Fruit fly (Drosophila melanogaster): ENCODE results near the gene htt.

dm6 chr3R:28654596-28654995 is 41.4 kb upstream of the htt start:
- TF ChIP-seq pad (GFP tag; optimal IDR thresholded peaks at IDR 0.05): no peak
- no peak for TF ChIP-seq CG11617 (GFP tag; optimal IDR thresholded peaks at IDR 0.05)
- no peak for TF ChIP-seq CG12768 (GFP tag; optimal IDR thresholded peaks at IDR 0.05)
- no peak for TF ChIP-seq CG7101 (tag; optimal IDR thresholded peaks at IDR 0.05)
- TF ChIP-seq ovo (GFP tag; optimal IDR thresholded peaks at IDR 0.05): no peak
- TF ChIP-seq CG1620 (GFP tag; optimal IDR thresholded peaks at IDR 0.05): no peak
- TF ChIP-seq Clk (GFP tag; optimal IDR thresholded peaks at IDR 0.05): no peak
- no peak for TF ChIP-seq cic (GFP tag; optimal IDR thresholded peaks at IDR 0.05)
- no peak for TF ChIP-seq tj (GFP tag; optimal IDR thresholded peaks at IDR 0.05)
- no peak for TF ChIP-seq cnc (optimal IDR thresholded peaks at IDR 0.05)
- TF ChIP-seq toe (GFP tag; optimal IDR thresholded peaks at IDR 0.05): no peak
